Fruit fly (Drosophila melanogaster): Measurements from ENCODE around the gene CG13083.

The CG13083 gene

DNA sequence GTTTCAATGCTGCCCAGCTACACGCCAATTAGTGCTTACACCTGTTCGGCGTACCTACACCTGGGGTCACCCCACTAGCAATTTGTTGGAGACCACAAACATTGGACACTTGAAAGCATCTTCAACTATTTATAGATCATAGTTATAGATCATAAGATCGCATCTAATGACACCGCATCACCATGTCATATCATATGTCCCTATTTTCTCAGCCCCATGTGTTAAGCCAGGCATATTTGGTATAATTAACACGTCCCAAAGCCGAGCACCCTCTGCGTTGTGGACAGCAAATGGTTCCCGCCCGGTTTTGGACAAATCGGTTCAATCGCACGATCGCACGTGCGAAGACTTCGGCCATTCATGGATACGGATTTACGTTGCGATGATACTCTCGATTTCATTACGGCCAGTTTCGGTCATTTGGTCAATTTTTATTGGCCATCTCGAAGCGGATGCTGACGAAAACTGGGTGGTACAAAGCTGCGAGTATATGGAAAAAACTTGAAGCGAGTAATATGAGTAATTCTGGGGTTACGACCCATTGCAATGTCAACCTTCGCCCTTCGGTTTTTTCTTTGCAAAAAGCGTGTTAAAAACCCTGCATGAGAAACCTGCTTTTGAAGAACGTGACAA, 47.6 kb upstream of the CG13083 start (continued):
- TF ChIP-seq D19A (tag; optimal IDR thresholded peaks at IDR 0.05) = peak; percentile 65
- peak; percentile 58 for TF ChIP-seq luna (GFP tag; optimal IDR thresholded peaks at IDR 0.05)
- 0 out of 2 replicates have a peak, but pooled peaks have one; percentile 19 for TF ChIP-seq CG4730 (GFP tag; IDR thresholded peaks at IDR 0.05)
- TF ChIP-seq salm (tag; optimal IDR thresholded peaks at IDR 0.05) = peak; percentile 68
- TF ChIP-seq Hmr (GFP tag; optimal IDR thresholded peaks at IDR 0.05) = peak; percentile 71
- TF ChIP-seq Scr (GFP tag; IDR thresholded peaks at IDR 0.05; ENCODE audit: partially characterized antibody) = 0 out of 2 replicates have a peak, but pooled peaks have one; percentile 24
- TF ChIP-seq CG4820 (GFP tag; optimal IDR thresholded peaks at IDR 0.05) = peak; percentile 58
- TF ChIP-seq crc (GFP tag; optimal IDR thresholded peaks at IDR 0.05) = peak; percentile 73
- TF ChIP-seq Dek (tag; optimal IDR thresholded peaks at IDR 0.05) = peak; percentile 55
- TF ChIP-seq fru (optimal IDR thresholded peaks at IDR 0.05) = no peak
- peak; percentile 52; the same call in 1 of the 2 replicates for TF ChIP-seq bowl (GFP tag; IDR thresholded peaks at IDR 0.05)
- peak; percentile 48 for TF ChIP-seq CG3163 (GFP tag; optimal IDR thresholded peaks at IDR 0.05)
- peak; percentile 71 for TF ChIP-seq CG11398 (GFP tag; optimal IDR thresholded peaks at IDR 0.05)
- TF ChIP-seq her (GFP tag; optimal IDR thresholded peaks at IDR 0.05) = peak; percentile 88
- peak; percentile 89 for TF ChIP-seq Dbx (GFP tag; IDR thresholded peaks at IDR 0.05)
- no peak for TF ChIP-seq CG11085 (GFP tag; IDR thresholded peaks at IDR 0.05)
- no peak for TF ChIP-seq CG17186 (GFP tag; optimal IDR thresholded peaks at IDR 0.05)
- TF ChIP-seq vfl (GFP tag; optimal IDR thresholded peaks at IDR 0.05) = peak; percentile 44
- TF ChIP-seq sc (optimal IDR thresholded peaks at IDR 0.05) = no peak
- peak; percentile 54 for TF ChIP-seq sc (GFP tag; optimal IDR thresholded peaks at IDR 0.05)
- peak; percentile 76 for TF ChIP-seq CG12744 (GFP tag; optimal IDR thresholded peaks at IDR 0.05)
- TF ChIP-seq tio (GFP tag; optimal IDR thresholded peaks at IDR 0.05) = peak; percentile 46
- peak; percentile 52 for TF ChIP-seq btn (GFP tag; optimal IDR thresholded peaks at IDR 0.05)
- 0 out of 2 replicates have a peak, but pooled peaks have one; percentile 49 for TF ChIP-seq ap (GFP tag; IDR thresholded peaks at IDR 0.05)
- TF ChIP-seq Lhr (GFP tag; optimal IDR thresholded peaks at IDR 0.05) = peak; percentile 57
- peak; percentile 89 for TF ChIP-seq maf-S (GFP tag; optimal IDR thresholded peaks at IDR 0.05)
- TF ChIP-seq CG1603 (tag; optimal IDR thresholded peaks at IDR 0.05) = peak; percentile 92
- TF ChIP-seq sens-2 (GFP tag; IDR thresholded peaks at IDR 0.05) = peak; percentile 52; the same call in 1 of the 2 replicates
- TF ChIP-seq Aef1 (GFP tag; IDR thresholded peaks at IDR 0.05) = peak; percentile 91
- TF ChIP-seq gce (GFP tag; IDR thresholded peaks at IDR 0.05) = 0 out of 3 replicates have a peak, but pooled peaks have one; percentile 63
- peak; percentile 81 for TF ChIP-seq Meics (GFP tag; optimal IDR thresholded peaks at IDR 0.05)
- TF ChIP-seq CG17802 (tag; optimal IDR thresholded peaks at IDR 0.05) = peak; percentile 6
- TF ChIP-seq CG4282 (GFP tag; optimal IDR thresholded peaks at IDR 0.05) = no peak
- TF ChIP-seq corto (GFP tag; optimal IDR thresholded peaks at IDR 0.05) = no peak
- TF ChIP-seq E2f1 (GFP tag; IDR thresholded peaks at IDR 0.05) = peak; percentile 27; the same call in 1 of the 2 replicates
- peak; percentile 81 for TF ChIP-seq CG12299 (tag; optimal IDR thresholded peaks at IDR 0.05)
- TF ChIP-seq CG18011 (GFP tag; optimal IDR thresholded peaks at IDR 0.05) = peak; percentile 94
- TF ChIP-seq HLH4C (GFP tag; IDR thresholded peaks at IDR 0.05; ENCODE audit: partially characterized antibody) = no peak
- no peak for TF ChIP-seq CG34376 (GFP tag; optimal IDR thresholded peaks at IDR 0.05)
- peak; percentile 23 for TF ChIP-seq gro (GFP tag; optimal IDR thresholded peaks at IDR 0.05)
- peak; percentile 92 for TF ChIP-seq ken (GFP tag; IDR thresholded peaks at IDR 0.05)
- TF ChIP-seq crol (GFP tag; IDR thresholded peaks at IDR 0.05) = peak; percentile 10; the same call in 1 of the 2 replicates
- peak; percentile 77 for TF ChIP-seq ind (GFP tag; optimal IDR thresholded peaks at IDR 0.05)
- peak; percentile 79 for TF ChIP-seq CG11723 (GFP tag; optimal IDR thresholded peaks at IDR 0.05)
- TF ChIP-seq Usf (GFP tag; optimal IDR thresholded peaks at IDR 0.05) = peak; percentile 72
- TF ChIP-seq ara (GFP tag; IDR thresholded peaks at IDR 0.05) = peak; percentile 52; the same call in 1 of the 2 replicates
- TF ChIP-seq Bteb2 (GFP tag; optimal IDR thresholded peaks at IDR 0.05) = peak; percentile 50
- TF ChIP-seq oc (tag; optimal IDR thresholded peaks at IDR 0.05) = peak; percentile 93
- peak; percentile 54 to 89 for TF ChIP-seq chif (GFP tag; optimal IDR thresholded peaks at IDR 0.05)
- TF ChIP-seq nerfin-2 (GFP tag; IDR thresholded peaks at IDR 0.05; ENCODE audit: partially characterized antibody) = no peak

All from whole organism, embryonic.